Worm (Caenorhabditis elegans): ENCODE measurements around the gene C25H3.3.

ce11 chrII:5691216-5691771 is 2.7 kb upstream of the C25H3.3 start, which contains the start of the genes ndub-5 and eif-2D:
- TF ChIP-seq mab-5 (tag; optimal IDR thresholded peaks at IDR 0.05) (no peak), mep-1 (tag; optimal IDR thresholded peaks at IDR 0.05) (peak; percentile 37), nhr-237 (tag; optimal IDR thresholded peaks at IDR 0.05) (no peak), unc-62 (GFP tag; optimal IDR thresholded peaks at IDR 0.05) (no peak), elt-3 (tag; optimal IDR thresholded peaks at IDR 0.05) (no peak)
